Fruit fly (Drosophila melanogaster) whole organism: ENCODE data around the gene wb.

ENCODE experiments used
- CG8478 ChIP-seq: fragments of >200 bp; optimal IDR thresholded peaks from 2 replicates; lab custom pipeline; 2018; ENCODE audit warnings: inconsistent platforms
- Dll ChIP-seq: fragments of >200 bp; optimal IDR thresholded peaks from 2 replicates; lab custom pipeline; 2017
- psq ChIP-seq: fragments of >200 bp; optimal IDR thresholded peaks from 2 replicates; lab custom pipeline; 2017

dm6 chr2L:14369933-14370776 is 107.3 kb downstream of the wb start:
- TF ChIP-seq psq (lab: Kevin White, UChicago) (no peak), CG8478 (no peak), Dll (lab: Kevin White, UChicago) (no peak)
